Worm (Caenorhabditis elegans) whole organism, L1 larva: ENCODE results near the gene mdf-1.

Experiments
- C04F5.9 ChIP-seq: sonication (generic microtip); optimal IDR thresholded peaks from 2 replicates; lab custom pipeline; 2016; ENCODE audit warnings: missing genetic modification characterization, missing compliant biosample characterization
- C16A3.4 ChIP-seq: fragments of 150-350 bp; optimal IDR thresholded peaks from 2 replicates; lab custom pipeline; 2014; ENCODE audit warnings: missing biosample characterization, missing genetic modification characterization
- C34B4.2 ChIP-seq: sonication (generic microtip); optimal IDR thresholded peaks from 2 replicates; lab custom pipeline; 2017; ENCODE audit warnings: mild to moderate bottlenecking, missing genetic modification characterization, missing compliant biosample characterization
- F16B12.6 ChIP-seq: fragments of 150-350 bp; optimal IDR thresholded peaks from 2 replicates; lab custom pipeline; 2014; ENCODE audit warnings: missing biosample characterization, missing genetic modification characterization
- aha-1 ChIP-seq: fragments of 150-350 bp; optimal IDR thresholded peaks from 2 replicates; lab custom pipeline; 2014; ENCODE audit warnings: missing biosample characterization, missing genetic modification characterization
- aly-2 ChIP-seq: fragments of 150-350 bp; optimal IDR thresholded peaks from 2 replicates; lab custom pipeline; 2014; ENCODE audit warnings: missing biosample characterization, missing genetic modification characterization
- blmp-1 ChIP-seq: fragments of 150-350 bp; optimal IDR thresholded peaks from 2 replicates; lab custom pipeline; 2014; ENCODE audit warnings: missing biosample characterization, missing genetic modification characterization
- ceh-63 ChIP-seq: fragments of 200-800 bp; sonication (Bioruptor generic); optimal IDR thresholded peaks from 2 replicates; lab custom pipeline; 2018; ENCODE audit warnings: mild to moderate bottlenecking, missing genetic modification characterization, missing compliant biosample characterization
- ceh-82 ChIP-seq, 3 experiments: fragments of 150-350 bp in 1 of 3; sonication (generic microtip) in 2 of 3; optimal IDR thresholded peaks; 2 replicates each; lab custom pipeline; 2014 to 2017; ENCODE audit warnings: missing biosample characterization in 3 of 3, missing genetic modification characterization in 3 of 3
- ceh-88 ChIP-seq: fragments of 200-800 bp; sonication (Bioruptor generic); IDR thresholded peaks from 2 replicates; pipeline ENCODE4 v1.3.6; 2022; ENCODE audit warnings: missing genetic modification characterization, missing compliant biosample characterization
- ces-1 ChIP-seq: fragments of 150-350 bp; optimal IDR thresholded peaks from 2 replicates; lab custom pipeline; 2014; ENCODE audit warnings: missing biosample characterization, missing genetic modification reagents, missing genetic modification characterization
- dpl-1 ChIP-seq, 3 experiments: fragments of 150-350 bp in 2 of 3; sonication (generic microtip) in 1 of 3; optimal IDR thresholded peaks; 2 replicates each; lab custom pipeline; 2014 to 2017; ENCODE audit warnings: missing biosample characterization in 3 of 3, missing genetic modification characterization in 3 of 3, missing genetic modification reagents in 3 of 3
- dsc-1 ChIP-seq: sonication (generic microtip); optimal IDR thresholded peaks from 2 replicates; lab custom pipeline; 2016; ENCODE audit warnings: mild to moderate bottlenecking, missing genetic modification characterization, missing compliant biosample characterization
- efl-1 ChIP-seq, 4 experiments: fragments of 150-350 bp; optimal IDR thresholded peaks in 3 of 4; peaks in 1 of 4; 1 replicate in 1 of 4; 2 replicates in 3 of 4; lab custom pipeline; 2014; ENCODE audit warnings: missing biosample characterization in 2 of 4, missing genetic modification characterization in 2 of 4, missing genetic modification reagents in 2 of 4
- egl-13 ChIP-seq: sonication (generic microtip); optimal IDR thresholded peaks from 2 replicates; lab custom pipeline; 2016; ENCODE audit warnings: missing genotype, missing genetic modification reagents, missing genetic modification characterization, missing compliant biosample characterization
- egl-27 ChIP-seq, 2 experiments: fragments of 150-350 bp in 1 of 2; sonication (generic microtip); optimal IDR thresholded peaks; 3 replicates each; lab custom pipeline; 2017 to 2018; ENCODE audit warnings: missing biosample characterization in 2 of 2, missing genetic modification characterization in 2 of 2, missing genetic modification reagents in 2 of 2
- elt-2 ChIP-seq: sonication (generic microtip); optimal IDR thresholded peaks from 2 replicates; lab custom pipeline; 2016; ENCODE audit warnings: missing genetic modification characterization, mild to moderate bottlenecking, inconsistent platforms, missing compliant biosample characterization, missing genetic modification reagents
- ets-5 ChIP-seq: fragments of 200-800 bp; sonication (Bioruptor generic); IDR thresholded peaks from 2 replicates; pipeline ENCODE4 v1.3.6; 2022; ENCODE audit warnings: missing genetic modification characterization, missing compliant biosample characterization
- fkh-10 ChIP-seq: sonication (generic microtip); optimal IDR thresholded peaks from 2 replicates; lab custom pipeline; 2017; ENCODE audit warnings: missing biosample characterization, missing genetic modification reagents, missing genetic modification characterization
- fkh-4 ChIP-seq: sonication (generic microtip); optimal IDR thresholded peaks from 2 replicates; lab custom pipeline; 2016; ENCODE audit warnings: missing compliant biosample characterization, missing genetic modification characterization, borderline replicate concordance
- fkh-8 ChIP-seq: sonication (generic microtip); optimal IDR thresholded peaks from 2 replicates; lab custom pipeline; 2016; ENCODE audit warnings: mild to moderate bottlenecking, missing genetic modification characterization, missing compliant biosample characterization
- hlh-4 ChIP-seq: sonication (generic microtip); optimal IDR thresholded peaks from 2 replicates; lab custom pipeline; 2016; ENCODE audit warnings: mild to moderate bottlenecking, missing genetic modification characterization, missing compliant biosample characterization
- isw-1 ChIP-seq: fragments of 200-800 bp; sonication (Bioruptor generic); IDR thresholded peaks from 2 replicates; pipeline ENCODE4 v1.3.6; 2022; ENCODE audit warnings: missing genetic modification characterization, missing compliant biosample characterization
- lin-14 ChIP-seq: fragments of 200-800 bp; sonication (Bioruptor generic); optimal IDR thresholded peaks from 2 replicates; lab custom pipeline; 2018; ENCODE audit warnings: mild to moderate bottlenecking, missing genetic modification characterization, moderate library complexity, missing compliant biosample characterization
- lin-15B ChIP-seq: fragments of 150-350 bp; sonication (generic microtip); optimal IDR thresholded peaks from 3 replicates; lab custom pipeline; 2014; ENCODE audit warnings: missing biosample characterization, missing genetic modification characterization
- lin-39 ChIP-seq: fragments of 150-350 bp; optimal IDR thresholded peaks from 2 replicates; lab custom pipeline; 2014; ENCODE audit warnings: missing biosample characterization, missing genetic modification reagents, missing genetic modification characterization
- mdl-1 ChIP-seq, 2 experiments: fragments of 150-350 bp; optimal IDR thresholded peaks; 2 replicates each; lab custom pipeline; 2014 to 2017; ENCODE audit warnings: missing biosample characterization in 2 of 2, missing genetic modification characterization in 2 of 2, inconsistent platforms in 1 of 2
- mef-2 ChIP-seq: fragments of 150-350 bp; optimal IDR thresholded peaks from 2 replicates; lab custom pipeline; 2014; ENCODE audit warnings: missing biosample characterization, missing genetic modification characterization
- mep-1 ChIP-seq: fragments of 150-350 bp; optimal IDR thresholded peaks from 2 replicates; lab custom pipeline; 2014; ENCODE audit warnings: missing biosample characterization, missing genetic modification characterization
- nhr-11 ChIP-seq: fragments of 150-350 bp; optimal IDR thresholded peaks from 2 replicates; lab custom pipeline; 2014; ENCODE audit warnings: missing biosample characterization, missing genetic modification characterization
- nhr-12 ChIP-seq: sonication (generic microtip); optimal IDR thresholded peaks from 2 replicates; lab custom pipeline; 2017; ENCODE audit warnings: missing biosample characterization, missing genetic modification characterization
- nhr-19 ChIP-seq: fragments of 200-800 bp; sonication (Bioruptor generic); conservative IDR thresholded peaks from 2 replicates; pipeline ENCODE4 v1.3.6; 2022; ENCODE audit warnings: missing genetic modification characterization, missing compliant biosample characterization
- nhr-20 ChIP-seq: sonication (generic microtip); optimal IDR thresholded peaks from 2 replicates; lab custom pipeline; 2016; ENCODE audit warnings: mild to moderate bottlenecking, missing genetic modification characterization, missing compliant biosample characterization
- nhr-237 ChIP-seq: fragments of 150-350 bp; optimal IDR thresholded peaks from 2 replicates; lab custom pipeline; 2014; ENCODE audit warnings: missing biosample characterization, missing genetic modification characterization
- nhr-47 ChIP-seq: sonication (generic microtip); optimal IDR thresholded peaks from 2 replicates; lab custom pipeline; 2016; ENCODE audit warnings: mild to moderate bottlenecking, missing genetic modification characterization, moderate library complexity, missing compliant biosample characterization
- nhr-76 ChIP-seq: sonication (generic microtip); optimal IDR thresholded peaks from 2 replicates; lab custom pipeline; 2017; ENCODE audit warnings: missing biosample characterization, missing genetic modification characterization
- nhr-84 ChIP-seq: sonication (generic microtip); optimal IDR thresholded peaks from 2 replicates; lab custom pipeline; 2017; ENCODE audit warnings: missing biosample characterization, missing genetic modification characterization
- nhr-90 ChIP-seq: sonication (generic microtip); optimal IDR thresholded peaks from 2 replicates; lab custom pipeline; 2016; ENCODE audit warnings: mild to moderate bottlenecking, missing genetic modification characterization, missing compliant biosample characterization; ENCODE audit not compliant: poor library complexity
- rnt-1 ChIP-seq: sonication (generic microtip); optimal IDR thresholded peaks from 2 replicates; lab custom pipeline; 2016; ENCODE audit warnings: mild to moderate bottlenecking, missing genetic modification characterization, moderate library complexity, missing compliant biosample characterization
- sox-4 ChIP-seq: sonication (generic microtip); optimal IDR thresholded peaks from 2 replicates; lab custom pipeline; 2016; ENCODE audit warnings: missing genetic modification characterization, missing compliant biosample characterization
- sptf-1 ChIP-seq: fragments of 150-350 bp; optimal IDR thresholded peaks from 2 replicates; lab custom pipeline; 2014; ENCODE audit warnings: missing biosample characterization, missing genetic modification characterization
- swsn-7 ChIP-seq: sonication (generic microtip); optimal IDR thresholded peaks from 2 replicates; lab custom pipeline; 2016; ENCODE audit warnings: missing genetic modification characterization, missing compliant biosample characterization
- tbx-2 ChIP-seq: sonication (generic microtip); optimal IDR thresholded peaks from 2 replicates; lab custom pipeline; 2016; ENCODE audit warnings: missing genetic modification characterization, missing compliant biosample characterization
- unc-130 ChIP-seq: fragments of 150-350 bp; optimal IDR thresholded peaks from 2 replicates; lab custom pipeline; 2017; ENCODE audit warnings: missing biosample characterization, missing genetic modification characterization, inconsistent platforms
- unc-30 ChIP-seq: sonication (generic microtip); optimal IDR thresholded peaks from 2 replicates; lab custom pipeline; 2017; ENCODE audit warnings: missing biosample characterization, missing genetic modification characterization
- unc-62 ChIP-seq: fragments of 150-350 bp; optimal IDR thresholded peaks from 2 replicates; lab custom pipeline; 2014; ENCODE audit warnings: missing biosample characterization, missing genetic modification reagents, missing genetic modification characterization
- unc-86 ChIP-seq: sonication (generic microtip); optimal IDR thresholded peaks from 2 replicates; lab custom pipeline; 2016; ENCODE audit warnings: missing genetic modification characterization, missing compliant biosample characterization
- zip-4 ChIP-seq: fragments of 200-800 bp; sonication (Bioruptor generic); optimal IDR thresholded peaks from 2 replicates; lab custom pipeline; 2018; ENCODE audit warnings: mild to moderate bottlenecking, missing genetic modification characterization, moderate library complexity, missing compliant biosample characterization
- ztf-11 ChIP-seq, 2 experiments: sonication (generic microtip); optimal IDR thresholded peaks; 2 replicates each; lab custom pipeline; 2016 to 2017; ENCODE audit warnings: missing genetic modification characterization in 2 of 2, missing biosample characterization in 1 of 2, missing compliant biosample characterization in 1 of 2

The mdf-1 gene

ce11 chrV:9549459-9549858, 5.4 kb upstream of the mdf-1 start, which contains the start of gene nstp-10 (continued):
- TF ChIP-seq F16B12.6 (tag; lab: Kevin White, UChicago) (peak; percentile 73), unc-130 (tag; lab: Kevin White, UChicago) (no peak), nhr-47 (tag; lab: Kevin White, UChicago) (peak; percentile 45), C34B4.2 (no peak), efl-1 (optimal IDR thresholded peaks at IDR 0.05; lab: Kevin White, UChicago) (peak; percentile 64 to 68), efl-1 (GFP tag; optimal IDR thresholded peaks at IDR 0.05 in 1 of 2; lab: Kevin White, UChicago) (peak in 1 of 2 experiments; percentile 53), nhr-84 (tag; lab: Kevin White, UChicago) (no peak), lin-14 (GFP tag; lab: Kevin White, UChicago) (peak; percentile 67), aly-2 (tag; lab: Kevin White, UChicago) (no peak), swsn-7 (tag; lab: Kevin White, UChicago) (peak; percentile 46)

ce11 chrV:9546860-9547269, 2.8 kb upstream of the mdf-1 start, which contains the start of gene his-37:
Gene his-37, plus strand, starts transcription at chrV:9547105.
- peak; percentile 99 for TF ChIP-seq C16A3.4 (tag; lab: Kevin White, UChicago)
- peak; percentile 99 for TF ChIP-seq mep-1 (tag; lab: Kevin White, UChicago)
- peak; percentile 92 for TF ChIP-seq zip-4 (GFP tag; lab: Kevin White, UChicago)
- peak; percentile 90 for TF ChIP-seq lin-39
- TF ChIP-seq mdl-1 (tag; optimal IDR thresholded peaks at IDR 0.05; lab: Kevin White, UChicago) = peak; percentile 30 to 97
- peak; percentile 99 for TF ChIP-seq egl-13 (tag; lab: Kevin White, UChicago)
- TF ChIP-seq elt-2 (tag; lab: Kevin White, UChicago) = peak; percentile 92
- peak; percentile 99 for TF ChIP-seq nhr-20 (tag; lab: Kevin White, UChicago)
- peak; percentile 47 for TF ChIP-seq aha-1 (tag; lab: Kevin White, UChicago)
- TF ChIP-seq lin-15B (tag; lab: Kevin White, UChicago) = peak; percentile 92
- peak; percentile 98 for TF ChIP-seq rnt-1
- TF ChIP-seq nhr-12 = peak; percentile 63
- peak; percentile 83 for TF ChIP-seq egl-27 (tag; optimal IDR thresholded peaks at IDR 0.05; lab: Kevin White, UChicago)
- peak; percentile 100 for TF ChIP-seq lin-14 (GFP tag; lab: Kevin White, UChicago)
- peak; percentile 95 for TF ChIP-seq isw-1 (GFP tag; lab: Robert Waterston, UW)
- TF ChIP-seq fkh-8 (tag; lab: Kevin White, UChicago) = peak; percentile 100
- TF ChIP-seq ztf-11 (tag; optimal IDR thresholded peaks at IDR 0.05; lab: Kevin White, UChicago) = peak in 1 of 2 experiments; percentile 89
- TF ChIP-seq aly-2 (tag; lab: Kevin White, UChicago) = peak; percentile 90
- TF ChIP-seq C34B4.2 = peak; percentile 62
- peak; percentile 98 for TF ChIP-seq tbx-2 (tag; lab: Kevin White, UChicago)
- no peak for TF ChIP-seq ets-5 (GFP tag; lab: Robert Waterston, UW)
- TF ChIP-seq C04F5.9 = peak; percentile 86
- peak; percentile 99 for TF ChIP-seq dsc-1
- peak; percentile 97 for TF ChIP-seq sox-4
- TF ChIP-seq nhr-90 = peak; percentile 99
- peak; percentile 99 for TF ChIP-seq fkh-10
- no peak for TF ChIP-seq unc-30
- TF ChIP-seq nhr-11 (tag; lab: Kevin White, UChicago) = peak; percentile 97
- TF ChIP-seq mef-2 = peak; percentile 92
- TF ChIP-seq efl-1 (optimal IDR thresholded peaks at IDR 0.05; lab: Kevin White, UChicago) = peak; percentile 93 to 96
- TF ChIP-seq efl-1 (GFP tag; optimal IDR thresholded peaks at IDR 0.05 in 1 of 2; lab: Kevin White, UChicago) = peak; percentile 81 to 99
- peak; percentile 98 for TF ChIP-seq unc-86
- no peak for TF ChIP-seq sptf-1 (tag; lab: Kevin White, UChicago)
- peak; percentile 99 for TF ChIP-seq ceh-88 (GFP tag; lab: Robert Waterston, UW)
- TF ChIP-seq nhr-76 (tag; lab: Kevin White, UChicago) = peak; percentile 94
- peak; percentile 100 for TF ChIP-seq swsn-7 (tag; lab: Kevin White, UChicago)
- TF ChIP-seq dpl-1 (GFP tag; optimal IDR thresholded peaks at IDR 0.05; lab: Kevin White, UChicago) = peak; percentile 83 to 89 (median 85)
- no peak for TF ChIP-seq hlh-4 (tag; lab: Kevin White, UChicago)
- TF ChIP-seq fkh-4 (tag; lab: Kevin White, UChicago) = peak; percentile 79
- TF ChIP-seq nhr-19 (GFP tag; lab: Robert Waterston, UW) = peak; percentile 99
- peak; percentile 88 for TF ChIP-seq unc-62 (GFP tag; lab: Kevin White, UChicago)
- peak; percentile 97 for TF ChIP-seq nhr-237 (tag; lab: Kevin White, UChicago)
- peak; percentile 97 to 99 (median 99) for TF ChIP-seq ceh-82 (tag; optimal IDR thresholded peaks at IDR 0.05; lab: Kevin White, UChicago)
- TF ChIP-seq blmp-1 = peak; percentile 96
- TF ChIP-seq ces-1 (GFP tag; lab: Kevin White, UChicago) = peak; percentile 2
- TF ChIP-seq ceh-63 (GFP tag; lab: Kevin White, UChicago) = peak; percentile 43
